Worm (Caenorhabditis elegans): ENCODE data around the gene F58E6.11.

The F58E6.11 gene

DNA sequence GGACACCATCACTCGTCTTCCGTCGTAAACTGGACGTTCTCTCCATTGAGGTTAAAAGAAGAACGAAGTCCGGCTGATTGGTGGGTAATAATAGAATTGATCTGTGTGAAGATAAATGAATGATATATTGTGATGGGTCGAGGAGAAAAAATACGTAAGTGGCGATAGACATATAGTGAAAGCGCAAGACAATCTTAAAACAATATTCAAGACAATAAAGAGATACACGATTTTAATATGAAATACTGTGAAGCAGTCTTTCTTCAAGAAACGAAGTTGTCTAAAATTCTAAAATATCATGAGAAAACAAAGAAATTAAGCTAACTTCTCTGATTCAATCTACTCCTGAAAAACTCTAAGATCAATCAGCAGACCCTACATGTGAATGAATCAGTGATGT, 44.3 kb downstream of the F58E6.11 start, which contains the start of gene F40F9.10:
TSS of gene F40F9.10 (minus strand) at position 101 of the 400 bp plus-strand sequence.
- TF ChIP-seq mep-1 (tag; optimal IDR thresholded peaks at IDR 0.05) (no peak), nhr-12 (tag; optimal IDR thresholded peaks at IDR 0.05) (no peak), nhr-2 (tag; optimal IDR thresholded peaks at IDR 0.05) (no peak), ceh-39 (tag; optimal IDR thresholded peaks at IDR 0.05) (no peak), snpc-4 (tag; optimal IDR thresholded peaks at IDR 0.05) (no peak), elt-1 (tag; optimal IDR thresholded peaks at IDR 0.05; ENCODE audit: borderline replicate concordance, insufficient read depth) (no peak), ceh-43 (GFP tag; optimal IDR thresholded peaks at IDR 0.05) (no peak), ham-2 (GFP tag; optimal IDR thresholded peaks at IDR 0.05) (no peak), nhr-28 (tag; optimal IDR thresholded peaks at IDR 0.05) (no peak), sem-2 (GFP tag; optimal IDR thresholded peaks at IDR 0.05) (no peak), nhr-237 (tag; optimal IDR thresholded peaks at IDR 0.05) (no peak), mls-2 (tag; optimal IDR thresholded peaks at IDR 0.05) (no peak), unc-62 (GFP tag; optimal IDR thresholded peaks at IDR 0.05) (no peak), sptf-1 (tag; optimal IDR thresholded peaks at IDR 0.05) (no peak), ceh-83 (GFP tag; optimal IDR thresholded peaks at IDR 0.05) (no peak), ces-1 (GFP tag; optimal IDR thresholded peaks at IDR 0.05) (no peak), zip-8 (tag; optimal IDR thresholded peaks at IDR 0.05) (no peak), hlh-1 (tag; optimal IDR thresholded peaks at IDR 0.05) (no peak), elt-3 (tag; optimal IDR thresholded peaks at IDR 0.05) (no peak)

DNA sequence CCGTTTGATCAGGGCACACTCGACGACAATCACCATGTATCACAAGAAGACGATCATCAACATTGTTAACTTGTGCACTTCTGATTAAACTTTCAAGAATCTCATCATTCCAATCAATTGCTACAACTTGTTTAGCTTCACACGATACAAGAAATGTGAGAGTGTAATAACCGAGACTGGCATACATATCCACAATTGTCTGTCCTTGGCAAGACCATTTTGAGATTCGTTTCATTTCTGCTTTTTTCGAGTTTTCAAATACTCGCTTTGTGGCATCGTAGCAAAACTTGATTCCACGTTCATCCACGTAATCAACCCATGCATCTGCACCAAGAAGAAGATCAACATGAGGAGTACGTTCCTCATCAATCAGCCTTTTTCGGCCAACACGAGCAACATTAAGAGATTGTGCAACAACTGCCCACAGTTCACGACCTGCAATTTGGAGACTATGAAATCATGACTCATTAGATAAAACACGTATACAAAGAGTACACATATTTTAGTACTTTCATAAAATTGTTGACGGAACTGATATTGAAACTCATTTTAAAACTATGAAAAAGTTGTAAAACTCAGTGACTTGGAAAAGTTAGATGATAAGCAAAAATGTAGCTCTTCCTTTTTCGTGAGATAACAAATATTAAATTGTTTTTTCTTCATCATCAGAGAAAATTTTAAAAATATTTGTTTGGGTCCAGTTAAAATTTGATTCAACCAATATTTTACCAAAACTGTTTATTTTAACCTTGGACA, 45.2 kb downstream of the F58E6.11 start:
- no peak for TF ChIP-seq ces-1 (GFP tag; optimal IDR thresholded peaks at IDR 0.05)
- TF ChIP-seq ceh-43 (GFP tag; optimal IDR thresholded peaks at IDR 0.05) = no peak
- no peak for TF ChIP-seq mab-5 (tag; optimal IDR thresholded peaks at IDR 0.05)
- TF ChIP-seq flh-1 (GFP tag; optimal IDR thresholded peaks at IDR 0.05) = no peak
- no peak for TF ChIP-seq zip-8 (tag; optimal IDR thresholded peaks at IDR 0.05)
- TF ChIP-seq snpc-4 (tag; optimal IDR thresholded peaks at IDR 0.05) = no peak
- TF ChIP-seq sptf-1 (tag; optimal IDR thresholded peaks at IDR 0.05) = no peak
- TF ChIP-seq elt-1 (tag; optimal IDR thresholded peaks at IDR 0.05; ENCODE audit: borderline replicate concordance, insufficient read depth) = no peak
- no peak for TF ChIP-seq blmp-1 (tag; optimal IDR thresholded peaks at IDR 0.05)
- TF ChIP-seq cnd-1 (tag; optimal IDR thresholded peaks at IDR 0.05) = no peak
- no peak for TF ChIP-seq unc-120 (tag; optimal IDR thresholded peaks at IDR 0.05; ENCODE audit: poor library complexity, severe bottlenecking)
- no peak for TF ChIP-seq nhr-28 (tag; optimal IDR thresholded peaks at IDR 0.05)
- TF ChIP-seq drap-1 (GFP tag; optimal IDR thresholded peaks at IDR 0.05) = no peak
- no peak for TF ChIP-seq ceh-83 (GFP tag; optimal IDR thresholded peaks at IDR 0.05)
- TF ChIP-seq ztf-11 (tag; optimal IDR thresholded peaks at IDR 0.05) = no peak
- TF ChIP-seq pha-4 (tag; optimal IDR thresholded peaks at IDR 0.05) = no peak

ce11 chrV:9711174-9711573, 46.6 kb downstream of the F58E6.11 start:
- TF ChIP-seq unc-62 (GFP tag; optimal IDR thresholded peaks at IDR 0.05) = no peak
- no peak for TF ChIP-seq lsy-2 (tag; optimal IDR thresholded peaks at IDR 0.05)
- no peak for TF ChIP-seq lin-32 (GFP tag; optimal IDR thresholded peaks at IDR 0.05)
- no peak for TF ChIP-seq blmp-1 (tag; optimal IDR thresholded peaks at IDR 0.05)
- no peak for TF ChIP-seq flh-1 (GFP tag; optimal IDR thresholded peaks at IDR 0.05)
- no peak for TF ChIP-seq nhr-2 (tag; optimal IDR thresholded peaks at IDR 0.05)
- no peak for TF ChIP-seq hlh-1 (tag; optimal IDR thresholded peaks at IDR 0.05)
- TF ChIP-seq sem-2 (GFP tag; optimal IDR thresholded peaks at IDR 0.05) = no peak
- TF ChIP-seq nhr-12 (tag; optimal IDR thresholded peaks at IDR 0.05) = no peak
- TF ChIP-seq nhr-237 (tag; optimal IDR thresholded peaks at IDR 0.05) = no peak
- TF ChIP-seq ceh-39 (tag; optimal IDR thresholded peaks at IDR 0.05) = no peak
- no peak for TF ChIP-seq elt-3 (tag; optimal IDR thresholded peaks at IDR 0.05)
- TF ChIP-seq ham-2 (GFP tag; optimal IDR thresholded peaks at IDR 0.05) = no peak
- no peak for TF ChIP-seq mep-1 (tag; optimal IDR thresholded peaks at IDR 0.05)
- no peak for TF ChIP-seq pha-4 (tag; optimal IDR thresholded peaks at IDR 0.05)
- TF ChIP-seq ztf-11 (tag; optimal IDR thresholded peaks at IDR 0.05) = no peak
- no peak for TF ChIP-seq bed-3 (GFP tag; optimal IDR thresholded peaks at IDR 0.05)
- TF ChIP-seq cnd-1 (tag; optimal IDR thresholded peaks at IDR 0.05) = no peak

DNA sequence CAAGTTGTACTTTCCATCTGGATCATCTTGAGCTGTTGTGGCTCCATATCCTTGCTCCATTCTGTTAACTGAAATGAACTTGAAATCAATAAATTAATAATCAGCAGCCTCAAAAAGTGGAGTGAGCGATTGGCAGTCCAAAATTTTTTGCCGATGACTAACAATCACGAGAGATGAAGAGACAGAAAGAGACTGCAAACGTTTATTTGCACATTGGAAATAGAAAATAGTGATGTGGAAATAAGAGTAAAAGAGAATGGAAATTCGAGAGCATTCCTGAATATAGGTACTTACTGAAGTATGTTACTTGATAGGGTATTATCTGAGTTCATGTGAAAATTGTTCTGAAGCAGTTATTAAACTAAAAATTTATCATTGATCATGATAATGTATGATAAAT, 48.0 kb downstream of the F58E6.11 start, which contains the start of gene tag-120:
TSS of gene tag-120 (minus strand) at position 68 of the 400 bp plus-strand sequence.
- TF ChIP-seq unc-120 (tag; optimal IDR thresholded peaks at IDR 0.05; ENCODE audit: poor library complexity, severe bottlenecking) (no peak), ceh-39 (tag; optimal IDR thresholded peaks at IDR 0.05) (no peak), nhr-237 (tag; optimal IDR thresholded peaks at IDR 0.05) (no peak), M03D4.4 (tag; optimal IDR thresholded peaks at IDR 0.05) (no peak), drap-1 (GFP tag; optimal IDR thresholded peaks at IDR 0.05) (no peak), nhr-12 (tag; optimal IDR thresholded peaks at IDR 0.05) (no peak), sptf-1 (tag; optimal IDR thresholded peaks at IDR 0.05) (no peak), nhr-2 (tag; optimal IDR thresholded peaks at IDR 0.05) (no peak), ztf-11 (tag; optimal IDR thresholded peaks at IDR 0.05) (no peak), mls-2 (tag; optimal IDR thresholded peaks at IDR 0.05) (no peak), cnd-1 (tag; optimal IDR thresholded peaks at IDR 0.05) (no peak), elt-1 (tag; optimal IDR thresholded peaks at IDR 0.05; ENCODE audit: borderline replicate concordance, insufficient read depth) (no peak), elt-3 (tag; optimal IDR thresholded peaks at IDR 0.05) (no peak), zip-8 (tag; optimal IDR thresholded peaks at IDR 0.05) (no peak)
